Fruit fly (Drosophila melanogaster) whole organism, pupa: ENCODE measurements around the gene Jhbp15.

ENCODE experiments used
- CG12605 ChIP-seq: fragments of 200-800 bp; sonication (Bioruptor generic); IDR thresholded peaks from 2 replicates; pipeline ENCODE4 v1.3.6; 2022; ENCODE audit warnings: missing biosample characterization, missing genetic modification characterization
- CG13204 ChIP-seq: fragments of 200-800 bp; sonication (Bioruptor generic); optimal IDR thresholded peaks from 2 replicates; lab custom pipeline; 2018; ENCODE audit warnings: missing biosample characterization, mild to moderate bottlenecking, missing genetic modification characterization, moderate library complexity
- CG14655 ChIP-seq: fragments of 200-800 bp; sonication (Bioruptor generic); optimal IDR thresholded peaks from 3 replicates; lab custom pipeline; 2017; ENCODE audit warnings: mild to moderate bottlenecking, missing biosample characterization, missing genetic modification reagents, missing genetic modification characterization
- CG17806 ChIP-seq: fragments of 200-800 bp; sonication (Bioruptor generic); optimal IDR thresholded peaks from 2 replicates; lab custom pipeline; 2018; ENCODE audit warnings: missing biosample characterization, mild to moderate bottlenecking, missing genetic modification characterization, moderate library complexity
- CG32121 ChIP-seq: fragments of 200-800 bp; sonication (Bioruptor generic); IDR thresholded peaks from 2 replicates; pipeline ENCODE4 v1.3.6; 2022; ENCODE audit warnings: missing biosample characterization, missing genetic modification characterization
- CG34367 ChIP-seq: fragments of 200-800 bp; sonication (Bioruptor generic); optimal IDR thresholded peaks from 2 replicates; lab custom pipeline; 2018; ENCODE audit warnings: missing biosample characterization, mild to moderate bottlenecking, missing genetic modification characterization
- CG8159 ChIP-seq: fragments of 200-800 bp; sonication (Bioruptor generic); optimal IDR thresholded peaks from 3 replicates; lab custom pipeline; 2018; ENCODE audit warnings: missing biosample characterization, mild to moderate bottlenecking, missing genetic modification characterization, moderate library complexity
- D1 ChIP-seq: fragments of 200-800 bp; sonication (Bioruptor generic); optimal IDR thresholded peaks from 2 replicates; lab custom pipeline; 2018; ENCODE audit warnings: missing biosample characterization, mild to moderate bottlenecking, missing genetic modification characterization, moderate library complexity
- EcR ChIP-seq: fragments of 200-800 bp; sonication (Bioruptor generic); optimal IDR thresholded peaks from 3 replicates; lab custom pipeline; 2019; ENCODE audit warnings: missing biosample characterization, missing genetic modification characterization, mild to moderate bottlenecking, moderate library complexity, missing genetic modification reagents
- Ets98B ChIP-seq: fragments of 200-800 bp; sonication (Bioruptor generic); IDR thresholded peaks from 2 replicates; pipeline ENCODE4 v1.3.6; 2022; ENCODE audit warnings: missing biosample characterization, missing genetic modification characterization
- Pif1B ChIP-seq: fragments of 200-800 bp; sonication (Bioruptor generic); optimal IDR thresholded peaks from 3 replicates; lab custom pipeline; 2016; ENCODE audit warnings: missing biosample characterization, missing genetic modification characterization
- Snoo ChIP-seq: fragments of 200-800 bp; sonication (Bioruptor generic); optimal IDR thresholded peaks from 3 replicates; lab custom pipeline; 2017; ENCODE audit warnings: missing biosample characterization, mild to moderate bottlenecking, missing genetic modification characterization, inconsistent platforms
- rn ChIP-seq: fragments of 200-800 bp; sonication (Bioruptor generic); IDR thresholded peaks from 2 replicates; pipeline ENCODE4 v1.3.6; 2022; ENCODE audit warnings: missing biosample characterization, missing genetic modification characterization

dm6 chr3R:21071312-21071711 lies 20.5 kb upstream of the Jhbp15 start:
- TF ChIP-seq CG17806 (tag; lab: Kevin White, UChicago) = no peak
- no peak for TF ChIP-seq CG13204 (GFP tag; lab: Kevin White, UChicago)
- no peak for TF ChIP-seq CG8159 (tag; lab: Kevin White, UChicago)
- TF ChIP-seq CG34367 = no peak
- no peak for TF ChIP-seq CG12605 (GFP tag; lab: Robert Waterston, UW)
- TF ChIP-seq Snoo = no peak
- no peak for TF ChIP-seq EcR (GFP tag; lab: Kevin White, UChicago)
- no peak for TF ChIP-seq rn
- no peak for TF ChIP-seq Pif1B (GFP tag; lab: Kevin White, UChicago)
- no peak for TF ChIP-seq D1 (tag; lab: Kevin White, UChicago)
- no peak for TF ChIP-seq CG14655 (GFP tag; lab: Kevin White, UChicago)
- no peak for TF ChIP-seq CG32121
- no peak for TF ChIP-seq Ets98B (GFP tag; lab: Robert Waterston, UW)
